Worm (Caenorhabditis elegans): ENCODE measurements around the gene fbxa-39.

DNA sequence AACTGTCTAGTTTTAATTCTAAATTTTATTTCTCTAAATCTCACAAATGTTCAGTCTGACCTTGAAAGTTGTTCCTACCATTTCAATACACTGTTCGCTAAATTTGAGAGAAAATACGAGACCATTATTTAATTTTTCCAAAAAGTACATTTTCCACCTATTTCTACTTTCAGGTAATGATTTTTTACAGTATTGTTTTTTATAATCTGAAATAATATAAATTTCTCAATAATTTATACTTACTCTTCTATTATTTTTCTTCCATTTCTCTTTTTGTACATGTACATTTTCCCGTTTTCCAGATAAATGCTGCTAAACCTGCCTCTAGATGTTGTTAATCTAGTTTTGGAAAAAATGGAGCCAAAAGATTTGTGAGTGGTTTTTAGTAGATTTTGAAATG, 45.4 kb upstream of the fbxa-39 start, which contains the start of gene fbxa-62:
- TF ChIP-seq ceh-82 (tag; optimal IDR thresholded peaks at IDR 0.05) (no peak), sea-2 (GFP tag; optimal IDR thresholded peaks at IDR 0.05) (no peak), ceh-9 (tag; optimal IDR thresholded peaks at IDR 0.05) (no peak), R02D3.7 (tag; optimal IDR thresholded peaks at IDR 0.05) (no peak)
